Fruit fly (Drosophila melanogaster) whole organism, embryonic: ENCODE data around the gene par-6.

Experiments
- CG11085 ChIP-seq: fragments of 200-800 bp; sonication (Bioruptor generic); IDR thresholded peaks from 2 replicates; pipeline ENCODE4 v1.3.6; 2022; ENCODE audit warnings: missing biosample characterization, missing genetic modification characterization
- CG11093 ChIP-seq: fragments of 200-800 bp; sonication (Bioruptor generic); IDR thresholded peaks from 3 replicates; pipeline ENCODE4 v1.3.6; 2022; ENCODE audit warnings: missing biosample characterization, missing genetic modification characterization
- CG11723 ChIP-seq: fragments of 200-800 bp; sonication (Bioruptor generic); optimal IDR thresholded peaks from 2 replicates; lab custom pipeline; 2017; ENCODE audit warnings: missing biosample characterization, mild to moderate bottlenecking, missing genetic modification characterization
- CG12104 ChIP-seq: fragments of 200-800 bp; sonication (Bioruptor generic); optimal IDR thresholded peaks from 3 replicates; lab custom pipeline; 2016; ENCODE audit warnings: missing biosample characterization, missing genetic modification characterization
- CG1603 ChIP-seq: fragments of 200-800 bp; sonication (Bioruptor generic); optimal IDR thresholded peaks from 2 replicates; lab custom pipeline; 2019; ENCODE audit warnings: missing biosample characterization, mild to moderate bottlenecking, missing genetic modification characterization, moderate library complexity
- CG18764 ChIP-seq: fragments of 200-800 bp; sonication (Bioruptor generic); optimal IDR thresholded peaks from 3 replicates; lab custom pipeline; 2016; ENCODE audit warnings: missing biosample characterization, missing genetic modification characterization
- CG2712 ChIP-seq: fragments of 200-800 bp; optimal IDR thresholded peaks from 3 replicates; lab custom pipeline; 2019; ENCODE audit warnings: missing biosample characterization, mild to moderate bottlenecking, missing genetic modification characterization, moderate library complexity
- CG30020 ChIP-seq: fragments of 200-800 bp; optimal IDR thresholded peaks from 2 replicates; lab custom pipeline; 2019; ENCODE audit warnings: missing biosample characterization, mild to moderate bottlenecking, missing genetic modification characterization, moderate library complexity
- CG31441 ChIP-seq: fragments of 200-800 bp; sonication (Bioruptor generic); IDR thresholded peaks from 2 replicates; pipeline ENCODE4 v1.3.6; 2022; ENCODE audit warnings: missing biosample characterization, missing genetic modification characterization
- CG32767 ChIP-seq: fragments of 200-800 bp; sonication (Bioruptor generic); IDR thresholded peaks from 2 replicates; pipeline ENCODE4 v1.3.6; 2022; ENCODE audit warnings: missing biosample characterization, missing genetic modification characterization
- CG34224 ChIP-seq: fragments of 200-800 bp; sonication (Bioruptor generic); IDR thresholded peaks from 3 replicates; pipeline ENCODE4 v1.3.6; 2022; ENCODE audit warnings: missing biosample characterization, missing genetic modification characterization; ENCODE audit not compliant: partially characterized antibody
- CG42726 ChIP-seq: fragments of 200-800 bp; sonication (Bioruptor generic); IDR thresholded peaks from 2 replicates; pipeline ENCODE4 v1.3.6; 2022; ENCODE audit warnings: missing biosample characterization, missing genetic modification characterization; ENCODE audit not compliant: partially characterized antibody
- CG4424 ChIP-seq: fragments of 200-800 bp; sonication (Bioruptor generic); optimal IDR thresholded peaks from 3 replicates; lab custom pipeline; 2016; ENCODE audit warnings: missing biosample characterization, missing genetic modification characterization
- CG5180 ChIP-seq: fragments of 200-800 bp; sonication (Bioruptor generic); optimal IDR thresholded peaks from 3 replicates; lab custom pipeline; 2017; ENCODE audit warnings: missing biosample characterization, missing genetic modification characterization, mild to moderate bottlenecking, moderate library complexity, missing genetic modification reagents
- CG6254 ChIP-seq: fragments of 200-800 bp; sonication (Bioruptor generic); optimal IDR thresholded peaks from 3 replicates; lab custom pipeline; 2017; ENCODE audit warnings: mild to moderate bottlenecking, missing biosample characterization, missing genetic modification reagents, missing genetic modification characterization
- CG6765 ChIP-seq: fragments of 200-800 bp; sonication (Bioruptor generic); optimal IDR thresholded peaks from 3 replicates; lab custom pipeline; 2017; ENCODE audit warnings: missing biosample characterization, mild to moderate bottlenecking, missing genetic modification characterization
- CG7271 ChIP-seq: fragments of 200-800 bp; sonication (Bioruptor generic); optimal IDR thresholded peaks from 2 replicates; lab custom pipeline; 2018; ENCODE audit warnings: missing biosample characterization, mild to moderate bottlenecking, missing genetic modification characterization, moderate library complexity
- CG7786 ChIP-seq: fragments of 200-800 bp; sonication (Bioruptor generic); optimal IDR thresholded peaks from 2 replicates; lab custom pipeline; 2016; ENCODE audit warnings: missing biosample characterization, missing genetic modification characterization
- CG7987 ChIP-seq: fragments of 200-800 bp; sonication (Bioruptor generic); optimal IDR thresholded peaks from 2 replicates; lab custom pipeline; 2018; ENCODE audit warnings: missing biosample characterization, mild to moderate bottlenecking, missing genetic modification characterization, moderate library complexity
- CG9215 ChIP-seq: fragments of 200-800 bp; sonication (Bioruptor generic); IDR thresholded peaks from 2 replicates; pipeline ENCODE4 v1.3.6; 2022; ENCODE audit warnings: missing biosample characterization, missing genetic modification characterization
- CG9727 ChIP-seq: fragments of 200-800 bp; sonication (Bioruptor generic); optimal IDR thresholded peaks from 3 replicates; lab custom pipeline; 2017; ENCODE audit warnings: missing biosample characterization, mild to moderate bottlenecking, missing genetic modification characterization
- CkIIα-i1 ChIP-seq: fragments of 200-800 bp; sonication (Bioruptor generic); IDR thresholded peaks from 2 replicates; pipeline ENCODE4 v1.3.6; 2022; ENCODE audit warnings: missing biosample characterization, missing genetic modification characterization
- HLH54F ChIP-seq: fragments of 200-800 bp; sonication (Bioruptor generic); optimal IDR thresholded peaks from 3 replicates; lab custom pipeline; 2016; ENCODE audit warnings: missing biosample characterization, missing genetic modification characterization
- Lim3 ChIP-seq: fragments of 200-800 bp; sonication (Bioruptor generic); IDR thresholded peaks from 2 replicates; pipeline ENCODE4 v1.3.6; 2022; ENCODE audit warnings: missing biosample characterization, missing genetic modification characterization
- Lpt ChIP-seq: fragments of >200 bp; optimal IDR thresholded peaks from 2 replicates; lab custom pipeline; 2018; ENCODE audit warnings: missing biosample characterization, missing genetic modification characterization
- NC2α ChIP-seq: fragments of 200-800 bp; sonication (Bioruptor generic); optimal IDR thresholded peaks from 2 replicates; lab custom pipeline; 2016; ENCODE audit warnings: missing biosample characterization, missing genetic modification characterization
- Rfx ChIP-seq: fragments of 200-800 bp; sonication (Bioruptor generic); IDR thresholded peaks from 2 replicates; pipeline ENCODE4 v1.3.6; 2022; ENCODE audit warnings: missing biosample characterization, missing genetic modification characterization
- Trl ChIP-seq, 3 experiments: fragments of >200 bp in 2 of 3; fragments of 200-800 bp in 1 of 3; sonication (Bioruptor generic) in 1 of 3; optimal IDR thresholded peaks; 2 replicates in 1 of 3; 3 replicates in 2 of 3; lab custom pipeline; 2016 to 2017; ENCODE audit warnings: missing biosample characterization in 1 of 3, missing genetic modification characterization in 1 of 3
- bab2 ChIP-seq: fragments of 200-800 bp; sonication (Bioruptor generic); optimal IDR thresholded peaks from 2 replicates; lab custom pipeline; 2016; ENCODE audit warnings: missing biosample characterization, missing genetic modification characterization
- bcd ChIP-seq: fragments of 200-800 bp; sonication (Bioruptor generic); optimal IDR thresholded peaks from 2 replicates; lab custom pipeline; 2017; ENCODE audit warnings: missing biosample characterization, mild to moderate bottlenecking, missing genetic modification characterization
- btn ChIP-seq: fragments of 200-800 bp; sonication (Bioruptor generic); optimal IDR thresholded peaks from 2 replicates; lab custom pipeline; 2016; ENCODE audit warnings: missing biosample characterization, missing genetic modification characterization
- chn ChIP-seq: fragments of 200-800 bp; sonication (Bioruptor generic); optimal IDR thresholded peaks from 2 replicates; lab custom pipeline; 2016; ENCODE audit warnings: missing biosample characterization, missing genetic modification characterization
- dimm ChIP-seq: fragments of 200-800 bp; sonication (Bioruptor generic); IDR thresholded peaks from 2 replicates; pipeline ENCODE4 v1.3.6; 2022; ENCODE audit warnings: missing biosample characterization, missing genetic modification characterization
- fd102C ChIP-seq: fragments of 200-800 bp; sonication (Bioruptor generic); optimal IDR thresholded peaks from 2 replicates; lab custom pipeline; 2018; ENCODE audit warnings: missing biosample characterization, mild to moderate bottlenecking, missing genetic modification characterization, moderate library complexity
- gsb-n ChIP-seq: fragments of 200-800 bp; sonication (Bioruptor generic); optimal IDR thresholded peaks from 3 replicates; lab custom pipeline; 2018; ENCODE audit warnings: missing biosample characterization, mild to moderate bottlenecking, missing genetic modification characterization
- hth ChIP-seq: fragments of >200 bp; optimal IDR thresholded peaks from 2 replicates; lab custom pipeline; 2017; ENCODE audit warnings: inconsistent platforms
- ken ChIP-seq: fragments of 200-800 bp; sonication (Bioruptor generic); IDR thresholded peaks from 3 replicates; pipeline ENCODE4 v1.3.6; 2022; ENCODE audit warnings: missing biosample characterization, missing genetic modification characterization
- nau ChIP-seq: fragments of 200-800 bp; sonication (Bioruptor generic); optimal IDR thresholded peaks from 3 replicates; lab custom pipeline; 2017; ENCODE audit warnings: missing biosample characterization, mild to moderate bottlenecking, missing genetic modification characterization, missing genetic modification reagents
- nmo ChIP-seq: fragments of 200-800 bp; sonication (Bioruptor generic); optimal IDR thresholded peaks from 2 replicates; lab custom pipeline; 2018; ENCODE audit warnings: missing biosample characterization, mild to moderate bottlenecking, missing genetic modification characterization, moderate library complexity
- nom ChIP-seq: fragments of 200-800 bp; sonication (Bioruptor generic); optimal IDR thresholded peaks from 2 replicates; lab custom pipeline; 2017; ENCODE audit warnings: missing biosample characterization, missing genetic modification characterization, mild to moderate bottlenecking, moderate library complexity, missing genetic modification reagents
- odd ChIP-seq: fragments of 200-800 bp; sonication (Bioruptor generic); optimal IDR thresholded peaks from 2 replicates; lab custom pipeline; 2017; ENCODE audit warnings: missing biosample characterization, mild to moderate bottlenecking, missing genetic modification characterization
- peb ChIP-seq: fragments of 200-800 bp; sonication (Bioruptor generic); IDR thresholded peaks from 2 replicates; pipeline ENCODE4 v1.3.6; 2022; ENCODE audit warnings: missing biosample characterization, missing genetic modification characterization
- pfk ChIP-seq: fragments of 200-800 bp; sonication (Bioruptor generic); optimal IDR thresholded peaks from 2 replicates; lab custom pipeline; 2018; ENCODE audit warnings: missing biosample characterization, mild to moderate bottlenecking, missing genetic modification characterization, moderate library complexity
- phol ChIP-seq: fragments of 200-800 bp; sonication (Bioruptor generic); optimal IDR thresholded peaks from 3 replicates; lab custom pipeline; 2018; ENCODE audit warnings: missing biosample characterization, mild to moderate bottlenecking, missing genetic modification characterization, moderate library complexity
- pnt ChIP-seq: fragments of 200-800 bp; sonication (Bioruptor generic); optimal IDR thresholded peaks from 3 replicates; lab custom pipeline; 2016; ENCODE audit warnings: missing biosample characterization, missing genetic modification characterization
- ro ChIP-seq: fragments of 200-800 bp; sonication (Bioruptor generic); IDR thresholded peaks from 2 replicates; pipeline ENCODE4 v1.3.6; 2022; ENCODE audit warnings: missing biosample characterization, missing genetic modification characterization
- seq ChIP-seq: fragments of 200-800 bp; sonication (Bioruptor generic); IDR thresholded peaks from 2 replicates; pipeline ENCODE4 v1.3.6; 2022; ENCODE audit warnings: missing biosample characterization, missing genetic modification characterization
- sob ChIP-seq: fragments of 200-800 bp; sonication (Bioruptor generic); IDR thresholded peaks from 2 replicates; pipeline ENCODE4 v1.3.6; 2022; ENCODE audit warnings: missing biosample characterization, missing genetic modification characterization
- trem ChIP-seq: fragments of 200-800 bp; optimal IDR thresholded peaks from 3 replicates; lab custom pipeline; 2019; ENCODE audit warnings: missing biosample characterization, mild to moderate bottlenecking, missing genetic modification characterization, moderate library complexity
- unc-4 ChIP-seq: fragments of 200-800 bp; sonication (Bioruptor generic); IDR thresholded peaks from 2 replicates; pipeline ENCODE4 v1.3.6; 2022; ENCODE audit warnings: missing biosample characterization, missing genetic modification characterization; ENCODE audit not compliant: partially characterized antibody
- vfl ChIP-seq: fragments of 200-800 bp; sonication (Bioruptor generic); optimal IDR thresholded peaks from 2 replicates; lab custom pipeline; 2016; ENCODE audit warnings: missing biosample characterization, missing genetic modification characterization

The par-6 gene

dm6 chrX:17726551-17727180 lies 23.5 kb downstream of the par-6 start (continued):
- no peak for TF ChIP-seq ro (GFP tag; lab: Robert Waterston, UW)
- TF ChIP-seq CG11085 (GFP tag; lab: Robert Waterston, UW), result no peak
- no peak for TF ChIP-seq CG1603 (tag; lab: Kevin White, UChicago)
- TF ChIP-seq CG11093, result no peak
- no peak for TF ChIP-seq nau
- no peak for TF ChIP-seq CG5180 (GFP tag; lab: Kevin White, UChicago)
- no peak for TF ChIP-seq pfk (GFP tag; lab: Kevin White, UChicago)
- TF ChIP-seq bcd (GFP tag; lab: Kevin White, UChicago), result peak; percentile 21
- no peak for TF ChIP-seq CG7987 (GFP tag; lab: Kevin White, UChicago)
- TF ChIP-seq peb (GFP tag; lab: Robert Waterston, UW), result no peak
- peak; percentile 31 for TF ChIP-seq CG9727 (GFP tag; lab: Kevin White, UChicago)
- no peak for TF ChIP-seq CG7786 (GFP tag; lab: Kevin White, UChicago)
- TF ChIP-seq nom, result no peak
- no peak for TF ChIP-seq ken (GFP tag; lab: Robert Waterston, UW)
- no peak for TF ChIP-seq vfl
- no peak for TF ChIP-seq odd (GFP tag; lab: Kevin White, UChicago)
- TF ChIP-seq CG42726 (GFP tag; lab: Robert Waterston, UW), result no peak
- no peak for TF ChIP-seq CG18764 (GFP tag; lab: Kevin White, UChicago)
- no peak for TF ChIP-seq Lpt
- TF ChIP-seq hth, result no peak
- TF ChIP-seq pnt, result no peak
- no peak for TF ChIP-seq CG30020 (tag; lab: Kevin White, UChicago)
- TF ChIP-seq CG12104 (GFP tag; lab: Kevin White, UChicago), result no peak
- no peak for TF ChIP-seq btn (GFP tag; lab: Kevin White, UChicago)
- no peak for TF ChIP-seq trem (tag; lab: Kevin White, UChicago)
- no peak for TF ChIP-seq seq (GFP tag; lab: Robert Waterston, UW)
- TF ChIP-seq chn (GFP tag; lab: Kevin White, UChicago), result no peak
- TF ChIP-seq CG31441 (GFP tag; lab: Robert Waterston, UW), result peak; percentile 54; the same call in 1 of the 2 replicates
- TF ChIP-seq phol (tag; lab: Kevin White, UChicago), result peak; percentile 53
- no peak for TF ChIP-seq Lim3 (GFP tag; lab: Robert Waterston, UW)
- no peak for TF ChIP-seq sob
- TF ChIP-seq Rfx (GFP tag; lab: Robert Waterston, UW), result peak; percentile 41
- TF ChIP-seq CG11723 (GFP tag; lab: Kevin White, UChicago), result no peak
- TF ChIP-seq CkIIα-i1, result no peak
- TF ChIP-seq CG7271 (tag; lab: Kevin White, UChicago), result no peak
- TF ChIP-seq CG34224 (GFP tag; lab: Robert Waterston, UW), result no peak
- no peak for TF ChIP-seq unc-4
- no peak for TF ChIP-seq NC2α (GFP tag; lab: Kevin White, UChicago)
- TF ChIP-seq bab2 (GFP tag; lab: Kevin White, UChicago), result no peak
- TF ChIP-seq dimm, result no peak
- no peak for TF ChIP-seq fd102C (GFP tag; lab: Kevin White, UChicago)
- no peak for TF ChIP-seq HLH54F (GFP tag; lab: Kevin White, UChicago)
- no peak for TF ChIP-seq nmo
- TF ChIP-seq CG6765, result no peak
- no peak for TF ChIP-seq CG32767 (GFP tag; lab: Robert Waterston, UW)
- peak; percentile 22 for TF ChIP-seq CG4424
- no peak for TF ChIP-seq gsb-n (tag; lab: Kevin White, UChicago)
- TF ChIP-seq CG6254, result no peak
- peak; percentile 51 for TF ChIP-seq CG2712 (tag; lab: Kevin White, UChicago)
- TF ChIP-seq CG9215, result no peak
- TF ChIP-seq Trl (optimal IDR thresholded peaks at IDR 0.05; lab: Kevin White, UChicago), result no peak
- no peak for TF ChIP-seq Trl (GFP tag; optimal IDR thresholded peaks at IDR 0.05; lab: Kevin White, UChicago)
